Worm (Caenorhabditis elegans) whole organism, L3 larva: Measurements from ENCODE around the gene F41B5.12.

Source experiments
- R02D3.7 ChIP-seq: fragments of 150-350 bp; optimal IDR thresholded peaks from 2 replicates; lab custom pipeline; 2014; ENCODE audit warnings: missing biosample characterization, missing genetic modification characterization
- ZK546.5 ChIP-seq: sonication (generic microtip); optimal IDR thresholded peaks from 2 replicates; lab custom pipeline; 2017; ENCODE audit warnings: missing biosample characterization, missing genetic modification characterization
- ama-1 ChIP-seq: fragments of 150-350 bp; optimal IDR thresholded peaks from 2 replicates; lab custom pipeline; 2018
- ceh-28 ChIP-seq: fragments of 150-350 bp; optimal IDR thresholded peaks from 2 replicates; lab custom pipeline; 2014; ENCODE audit warnings: missing biosample characterization, missing genetic modification reagents, missing genetic modification characterization
- ceh-82 ChIP-seq: fragments of 150-350 bp; optimal IDR thresholded peaks from 2 replicates; lab custom pipeline; 2014; ENCODE audit warnings: missing biosample characterization, missing genetic modification characterization
- daf-12 ChIP-seq: fragments of 150-350 bp; optimal IDR thresholded peaks from 2 replicates; lab custom pipeline; 2014; ENCODE audit warnings: missing biosample characterization, missing genetic modification reagents, missing genetic modification characterization
- egl-5 ChIP-seq: fragments of 150-350 bp; optimal IDR thresholded peaks from 2 replicates; lab custom pipeline; 2017; ENCODE audit warnings: missing biosample characterization, missing genetic modification reagents, missing genetic modification characterization, inconsistent platforms
- elt-1 ChIP-seq: fragments of 150-350 bp; optimal IDR thresholded peaks from 2 replicates; lab custom pipeline; 2014; ENCODE audit warnings: missing biosample characterization, missing genetic modification characterization
- elt-2 ChIP-seq: sonication (generic microtip); optimal IDR thresholded peaks from 2 replicates; lab custom pipeline; 2016; ENCODE audit warnings: missing genetic modification reagents, mild to moderate bottlenecking, missing genetic modification characterization, missing compliant biosample characterization
- eor-1 ChIP-seq, 2 experiments: fragments of 150-350 bp; optimal IDR thresholded peaks; 2 replicates each; lab custom pipeline; 2014 to 2018; ENCODE audit warnings: missing biosample characterization in 2 of 2, missing genetic modification characterization in 2 of 2
- fkh-10 ChIP-seq: sonication (generic microtip); optimal IDR thresholded peaks from 2 replicates; lab custom pipeline; 2017; ENCODE audit warnings: missing biosample characterization, missing genetic modification reagents, missing genetic modification characterization
- fkh-2 ChIP-seq: fragments of 150-350 bp; optimal IDR thresholded peaks from 2 replicates; lab custom pipeline; 2014; ENCODE audit warnings: missing biosample characterization, missing genetic modification reagents, missing genetic modification characterization
- fos-1 ChIP-seq: fragments of 150-350 bp; optimal IDR thresholded peaks from 2 replicates; lab custom pipeline; 2014; ENCODE audit warnings: missing biosample characterization, missing genetic modification characterization
- hmg-11 ChIP-seq: sonication (generic microtip); optimal IDR thresholded peaks from 2 replicates; lab custom pipeline; 2016; ENCODE audit warnings: missing genetic modification characterization, missing compliant biosample characterization
- jun-1 ChIP-seq: fragments of 150-350 bp; optimal IDR thresholded peaks from 2 replicates; lab custom pipeline; 2014; ENCODE audit warnings: missing biosample characterization, missing genetic modification reagents, missing genetic modification characterization
- lin-15B ChIP-seq: fragments of 150-350 bp; optimal IDR thresholded peaks from 2 replicates; lab custom pipeline; 2014; ENCODE audit warnings: missing biosample characterization, missing genetic modification characterization
- lin-39 ChIP-seq: fragments of 150-350 bp; optimal IDR thresholded peaks from 2 replicates; lab custom pipeline; 2018; ENCODE audit warnings: missing biosample characterization, missing genetic modification reagents, missing genetic modification characterization
- mml-1 ChIP-seq: fragments of 150-350 bp; sonication (generic microtip); optimal IDR thresholded peaks from 3 replicates; lab custom pipeline; 2014; ENCODE audit warnings: missing biosample characterization, missing genetic modification characterization
- nfya-1 ChIP-seq: sonication (generic microtip); optimal IDR thresholded peaks from 2 replicates; lab custom pipeline; 2017; ENCODE audit warnings: missing genetic modification characterization, mild to moderate bottlenecking, missing compliant biosample characterization, antibody characterized with exemption, moderate library complexity; ENCODE audit not compliant: insufficient read depth
- nhr-11 ChIP-seq: fragments of 150-350 bp; optimal IDR thresholded peaks from 2 replicates; lab custom pipeline; 2014; ENCODE audit warnings: missing biosample characterization, missing genetic modification characterization
- nhr-23 ChIP-seq: fragments of 150-350 bp; optimal IDR thresholded peaks from 2 replicates; lab custom pipeline; 2014; ENCODE audit warnings: missing biosample characterization, missing genetic modification reagents, missing genetic modification characterization
- nhr-25 ChIP-seq: sonication (generic microtip); optimal IDR thresholded peaks from 2 replicates; lab custom pipeline; 2017; ENCODE audit warnings: missing biosample characterization, missing genetic modification characterization
- nhr-28 ChIP-seq: fragments of 150-350 bp; optimal IDR thresholded peaks from 2 replicates; lab custom pipeline; 2014; ENCODE audit warnings: missing biosample characterization, missing genetic modification characterization
- nhr-43 ChIP-seq: sonication (generic microtip); optimal IDR thresholded peaks from 2 replicates; lab custom pipeline; 2016; ENCODE audit warnings: mild to moderate bottlenecking, missing genetic modification characterization, missing compliant biosample characterization; ENCODE audit not compliant: poor library complexity, severe bottlenecking
- nhr-76 ChIP-seq: fragments of 150-350 bp; sonication (generic microtip); optimal IDR thresholded peaks from 5 replicates; lab custom pipeline; 2014; ENCODE audit warnings: missing biosample characterization, missing genetic modification characterization
- pha-4 ChIP-seq: fragments of 150-350 bp; optimal IDR thresholded peaks from 2 replicates; lab custom pipeline; 2014; ENCODE audit warnings: missing biosample characterization, missing genetic modification reagents, missing genetic modification characterization
- pqm-1 ChIP-seq: fragments of 150-350 bp; optimal IDR thresholded peaks from 2 replicates; lab custom pipeline; 2017; ENCODE audit warnings: missing biosample characterization, missing genetic modification characterization, inconsistent platforms
- sea-2 ChIP-seq: fragments of 150-350 bp; sonication (generic microtip); optimal IDR thresholded peaks from 4 replicates; lab custom pipeline; 2014; ENCODE audit warnings: missing biosample characterization, missing genetic modification reagents, missing genetic modification characterization
- snpc-4 ChIP-seq: fragments of 150-350 bp; optimal IDR thresholded peaks from 2 replicates; lab custom pipeline; 2014; ENCODE audit warnings: missing biosample characterization, missing genetic modification characterization
- tbx-2 ChIP-seq: sonication (generic microtip); optimal IDR thresholded peaks from 2 replicates; lab custom pipeline; 2016; ENCODE audit warnings: mild to moderate bottlenecking, missing genetic modification characterization, missing compliant biosample characterization
- unc-39 ChIP-seq: sonication (generic microtip); optimal IDR thresholded peaks from 4 replicates; lab custom pipeline; 2017; ENCODE audit warnings: missing biosample characterization, missing genetic modification characterization
- ztf-11 ChIP-seq: fragments of 150-350 bp; optimal IDR thresholded peaks from 2 replicates; lab custom pipeline; 2014; ENCODE audit warnings: missing biosample characterization, missing genetic modification characterization
- ztf-4 ChIP-seq: fragments of 150-350 bp; optimal IDR thresholded peaks from 2 replicates; lab custom pipeline; 2014; ENCODE audit warnings: missing biosample characterization, missing genetic modification characterization

Gene F41B5.12

ce11 chrV:2233177-2233576 is 27.6 kb upstream of the F41B5.12 start, which contains the start of gene nhr-96:
nhr-96 (plus strand) TSS chrV:2233477.
- TF ChIP-seq fos-1 (tag; lab: Kevin White, UChicago) (no peak), lin-39 (no peak), sea-2 (GFP tag; lab: Kevin White, UChicago) (no peak), ceh-28 (tag; lab: Kevin White, UChicago) (no peak), nhr-25 (tag; lab: Kevin White, UChicago) (no peak), ztf-4 (tag; lab: Kevin White, UChicago) (no peak), ama-1 (lab: Kevin White, UChicago) (no peak), tbx-2 (tag; lab: Kevin White, UChicago) (no peak), R02D3.7 (no peak)
- TF ChIP-seq, all 47 proteins: peak for 0

- peak; percentile 25 for TF ChIP-seq jun-1 (tag; lab: Kevin White, UChicago)
- TF ChIP-seq ztf-11 = no peak
- TF ChIP-seq pha-4 (tag; lab: Kevin White, UChicago) = peak; percentile 39
- peak; percentile 63 for TF ChIP-seq pqm-1 (tag; lab: Kevin White, UChicago)
- no peak for TF ChIP-seq snpc-4 (tag; lab: Kevin White, UChicago)
- no peak for TF ChIP-seq fkh-2 (tag; lab: Kevin White, UChicago)
- peak; percentile 38 for TF ChIP-seq nfya-1
- TF ChIP-seq sea-2 (GFP tag; lab: Kevin White, UChicago) = no peak
- no peak for TF ChIP-seq lin-15B (tag; lab: Kevin White, UChicago)
- TF ChIP-seq daf-12 (tag; lab: Kevin White, UChicago) = no peak
- peak; percentile 47 for TF ChIP-seq hmg-11 (tag; lab: Kevin White, UChicago)
- TF ChIP-seq elt-2 (tag; lab: Kevin White, UChicago) = peak; percentile 43
- TF ChIP-seq, all 47 proteins: peak for 6
Observed at ce11 chrV:2235848-2236247, 24.9 kb upstream of the F41B5.12 start, which contains the start of gene cyp-33C4. cyp-33C4 (plus strand) TSS chrV:2236140.

ce11 chrV:2238012-2238411 is 22.7 kb upstream of the F41B5.12 start:
- TF ChIP-seq elt-2 (tag; lab: Kevin White, UChicago) (peak; percentile 26), jun-1 (tag; lab: Kevin White, UChicago) (no peak), pha-4 (tag; lab: Kevin White, UChicago) (peak; percentile 57), fkh-10 (GFP tag; lab: Kevin White, UChicago) (no peak), mml-1 (tag; lab: Kevin White, UChicago) (no peak), tbx-2 (tag; lab: Kevin White, UChicago) (no peak), elt-1 (tag; lab: Kevin White, UChicago) (no peak), pqm-1 (tag; lab: Kevin White, UChicago) (peak; percentile 8)
- TF ChIP-seq, all 47 proteins: peak for 3

- TF ChIP-seq nhr-11 (tag; lab: Kevin White, UChicago) (no peak), elt-2 (tag; lab: Kevin White, UChicago) (peak; percentile 18)
Observed at ce11 chrV:2242630-2243029, 18.1 kb upstream of the F41B5.12 start, which contains the start of gene cyp-33C3. cyp-33C3 (plus strand) TSS chrV:2242778.

ce11 chrV:2244751-2245150 is 16.0 kb upstream of the F41B5.12 start, which contains the start of gene cyp-33C5:
cyp-33C5 (plus strand) TSS chrV:2245004.
- TF ChIP-seq R02D3.7 (no peak), egl-5 (tag; lab: Kevin White, UChicago) (no peak), ceh-28 (tag; lab: Kevin White, UChicago) (peak; percentile 46), fkh-10 (GFP tag; lab: Kevin White, UChicago) (no peak), pha-4 (tag; lab: Kevin White, UChicago) (peak; percentile 77), elt-1 (tag; lab: Kevin White, UChicago) (no peak), ZK546.5 (tag; lab: Kevin White, UChicago) (no peak), elt-2 (tag; lab: Kevin White, UChicago) (peak; percentile 36), unc-39 (tag; lab: Kevin White, UChicago) (no peak), pqm-1 (tag; lab: Kevin White, UChicago) (peak; percentile 42), nhr-28 (tag; lab: Kevin White, UChicago) (no peak), nhr-23 (peak; percentile 18), nhr-76 (tag; lab: Kevin White, UChicago) (no peak)
- TF ChIP-seq, all 47 proteins: peak for 5

- TF ChIP-seq pqm-1 (tag; lab: Kevin White, UChicago) (no peak), nhr-76 (tag; lab: Kevin White, UChicago) (no peak), eor-1 (tag; optimal IDR thresholded peaks at IDR 0.05; lab: Kevin White, UChicago) (no peak), nhr-23 (no peak), nhr-43 (tag; lab: Kevin White, UChicago) (no peak), ceh-82 (no peak)
Observed at ce11 chrV:2249310-2249709, 11.4 kb upstream of the F41B5.12 start, which contains the start of gene cyp-33C6. cyp-33C6 (minus strand) TSS chrV:2249410.
